Fruit fly (Drosophila melanogaster) whole organism, embryonic: ENCODE data around the gene Secp43.
A peak's percentile ranks its signal among the peaks of the same experiment; 100 is the strongest.

Source experiments
- ATbp ChIP-seq: fragments of 200-800 bp; sonication (Bioruptor generic); optimal IDR thresholded peaks from 2 replicates; lab custom pipeline; 2017; ENCODE audit warnings: missing biosample characterization, mild to moderate bottlenecking, missing genetic modification characterization, missing genetic modification reagents
- B-H1 ChIP-seq: fragments of 200-800 bp; sonication (Bioruptor generic); IDR thresholded peaks from 3 replicates; pipeline ENCODE4 v1.3.6; 2022; ENCODE audit warnings: missing biosample characterization, missing genetic modification characterization
- BEAF-32 ChIP-seq: fragments of 200-800 bp; sonication (Bioruptor generic); optimal IDR thresholded peaks from 3 replicates; lab custom pipeline; 2017; ENCODE audit warnings: missing biosample characterization, missing genetic modification characterization, mild to moderate bottlenecking, moderate library complexity, missing genetic modification reagents
- CG10565 ChIP-seq: fragments of 200-800 bp; sonication (Bioruptor generic); optimal IDR thresholded peaks from 3 replicates; lab custom pipeline; 2016; ENCODE audit warnings: missing biosample characterization, mild to moderate bottlenecking, missing genetic modification characterization
- CG11093 ChIP-seq: fragments of 200-800 bp; sonication (Bioruptor generic); IDR thresholded peaks from 3 replicates; pipeline ENCODE4 v1.3.6; 2022; ENCODE audit warnings: missing biosample characterization, missing genetic modification characterization
- CG11696 ChIP-seq: fragments of 200-800 bp; sonication (Bioruptor generic); IDR thresholded peaks from 2 replicates; pipeline ENCODE4 v1.3.6; 2022; ENCODE audit warnings: missing biosample characterization, missing genetic modification characterization
- CG11723 ChIP-seq: fragments of 200-800 bp; sonication (Bioruptor generic); optimal IDR thresholded peaks from 2 replicates; lab custom pipeline; 2017; ENCODE audit warnings: missing biosample characterization, mild to moderate bottlenecking, missing genetic modification characterization
- CG1233 ChIP-seq: fragments of 200-800 bp; sonication (Bioruptor generic); optimal IDR thresholded peaks from 4 replicates; lab custom pipeline; 2018; ENCODE audit warnings: missing biosample characterization, mild to moderate bottlenecking, missing genetic modification characterization
- CG12744 ChIP-seq: fragments of 200-800 bp; sonication (Bioruptor generic); optimal IDR thresholded peaks from 2 replicates; lab custom pipeline; 2016; ENCODE audit warnings: missing biosample characterization, missing genetic modification characterization
- CG14014 ChIP-seq: fragments of 200-800 bp; sonication (Bioruptor generic); IDR thresholded peaks from 2 replicates; pipeline ENCODE4 v1.3.6; 2022; ENCODE audit warnings: missing biosample characterization, missing genetic modification characterization
- CG1602 ChIP-seq: fragments of 200-800 bp; sonication (Bioruptor generic); optimal IDR thresholded peaks from 3 replicates; lab custom pipeline; 2016; ENCODE audit warnings: missing biosample characterization, missing genetic modification characterization
- CG18262 ChIP-seq: fragments of 200-800 bp; optimal IDR thresholded peaks from 3 replicates; lab custom pipeline; 2019; ENCODE audit warnings: missing biosample characterization, mild to moderate bottlenecking, missing genetic modification characterization, moderate library complexity
- CG2116 ChIP-seq: fragments of 200-800 bp; sonication (Bioruptor generic); optimal IDR thresholded peaks from 3 replicates; lab custom pipeline; 2018; ENCODE audit warnings: missing biosample characterization, mild to moderate bottlenecking, missing genetic modification characterization
- CG2889 ChIP-seq: fragments of 200-800 bp; sonication (Bioruptor generic); IDR thresholded peaks from 3 replicates; pipeline ENCODE4 v1.3.6; 2022; ENCODE audit warnings: missing biosample characterization, missing genetic modification characterization
- CG31441 ChIP-seq: fragments of 200-800 bp; sonication (Bioruptor generic); IDR thresholded peaks from 2 replicates; pipeline ENCODE4 v1.3.6; 2022; ENCODE audit warnings: missing biosample characterization, missing genetic modification characterization
- CG32772 ChIP-seq: fragments of 200-800 bp; sonication (Bioruptor generic); IDR thresholded peaks from 2 replicates; pipeline ENCODE4 v1.3.6; 2022; ENCODE audit warnings: missing biosample characterization, missing genetic modification characterization
- CG4282 ChIP-seq: fragments of 200-800 bp; sonication (Bioruptor generic); optimal IDR thresholded peaks from 2 replicates; lab custom pipeline; 2016; ENCODE audit warnings: missing biosample characterization, missing genetic modification characterization
- CG6689 ChIP-seq: fragments of 200-800 bp; sonication (Bioruptor generic); IDR thresholded peaks from 2 replicates; pipeline ENCODE4 v1.3.6; 2022; ENCODE audit warnings: missing biosample characterization, missing genetic modification characterization
- CG6791 ChIP-seq: fragments of 200-800 bp; sonication (Bioruptor generic); IDR thresholded peaks from 3 replicates; pipeline ENCODE4 v1.3.6; 2022; ENCODE audit warnings: missing biosample characterization, missing genetic modification characterization; ENCODE audit not compliant: partially characterized antibody
- CG7786 ChIP-seq: fragments of 200-800 bp; sonication (Bioruptor generic); optimal IDR thresholded peaks from 2 replicates; lab custom pipeline; 2016; ENCODE audit warnings: missing biosample characterization, missing genetic modification characterization
- CG8924 ChIP-seq: fragments of 200-800 bp; optimal IDR thresholded peaks from 3 replicates; lab custom pipeline; 2019; ENCODE audit warnings: missing biosample characterization, mild to moderate bottlenecking, missing genetic modification characterization, moderate library complexity
- CoRest ChIP-seq: fragments of 200-800 bp; sonication (Bioruptor generic); optimal IDR thresholded peaks from 3 replicates; lab custom pipeline; 2018; ENCODE audit warnings: missing biosample characterization, mild to moderate bottlenecking, missing genetic modification characterization, moderate library complexity
- Fer1 ChIP-seq: fragments of 200-800 bp; sonication (Bioruptor generic); optimal IDR thresholded peaks from 2 replicates; lab custom pipeline; 2017; ENCODE audit warnings: missing biosample characterization, mild to moderate bottlenecking, missing genetic modification characterization
- Gug ChIP-seq: fragments of 200-800 bp; sonication (Bioruptor generic); IDR thresholded peaks from 4 replicates; pipeline ENCODE4 v1.3.6; 2022; ENCODE audit warnings: missing biosample characterization, missing genetic modification characterization
- H15 ChIP-seq: fragments of 200-800 bp; sonication (Bioruptor generic); IDR thresholded peaks from 3 replicates; pipeline ENCODE4 v1.3.6; 2022; ENCODE audit warnings: missing biosample characterization, missing genetic modification characterization
- H2.0 ChIP-seq: fragments of 200-800 bp; sonication (Bioruptor generic); IDR thresholded peaks from 2 replicates; pipeline ENCODE4 v1.3.6; 2022; ENCODE audit warnings: missing biosample characterization, missing genetic modification characterization
- Hey ChIP-seq: fragments of 200-800 bp; sonication (Bioruptor generic); optimal IDR thresholded peaks from 3 replicates; lab custom pipeline; 2018; ENCODE audit warnings: missing biosample characterization, mild to moderate bottlenecking, missing genetic modification characterization
- Mes4 ChIP-seq: fragments of 200-800 bp; sonication (Bioruptor generic); optimal IDR thresholded peaks from 2 replicates; lab custom pipeline; 2016; ENCODE audit warnings: missing biosample characterization, missing genetic modification characterization
- Opbp ChIP-seq: fragments of 200-800 bp; sonication (Bioruptor generic); IDR thresholded peaks from 3 replicates; pipeline ENCODE4 v1.3.6; 2022; ENCODE audit warnings: missing biosample characterization, missing genetic modification characterization; ENCODE audit not compliant: partially characterized antibody
- Taf1 ChIP-seq: fragments of 200-800 bp; sonication (Bioruptor generic); IDR thresholded peaks from 2 replicates; pipeline ENCODE4 v1.3.6; 2022; ENCODE audit warnings: missing biosample characterization, missing genetic modification characterization
- ab ChIP-seq: fragments of 200-800 bp; sonication (Bioruptor generic); optimal IDR thresholded peaks from 2 replicates; lab custom pipeline; 2016; ENCODE audit warnings: missing biosample characterization, missing genetic modification characterization
- ac ChIP-seq: fragments of 200-800 bp; sonication (Bioruptor generic); optimal IDR thresholded peaks from 3 replicates; lab custom pipeline; 2017; ENCODE audit warnings: missing biosample characterization, mild to moderate bottlenecking, missing genetic modification characterization
- al ChIP-seq: fragments of 200-800 bp; sonication (Bioruptor generic); IDR thresholded peaks from 2 replicates; pipeline ENCODE4 v1.3.6; 2022; ENCODE audit warnings: missing biosample characterization, missing genetic modification characterization
- bbx ChIP-seq: fragments of 200-800 bp; sonication (Bioruptor generic); IDR thresholded peaks from 2 replicates; pipeline ENCODE4 v1.3.6; 2022; ENCODE audit warnings: missing biosample characterization, missing genetic modification characterization; ENCODE audit not compliant: partially characterized antibody
- chn ChIP-seq: fragments of 200-800 bp; sonication (Bioruptor generic); optimal IDR thresholded peaks from 2 replicates; lab custom pipeline; 2016; ENCODE audit warnings: missing biosample characterization, missing genetic modification characterization
- croc ChIP-seq: fragments of 200-800 bp; sonication (Bioruptor generic); conservative IDR thresholded peaks from 3 replicates; pipeline ENCODE4 v1.3.6; 2022; ENCODE audit warnings: missing biosample characterization, missing genetic modification characterization
- dysf ChIP-seq: fragments of 200-800 bp; sonication (Bioruptor generic); IDR thresholded peaks from 3 replicates; pipeline ENCODE4 v1.3.6; 2022; ENCODE audit warnings: missing biosample characterization, missing genetic modification characterization
- eyg ChIP-seq: fragments of 200-800 bp; sonication (Bioruptor generic); optimal IDR thresholded peaks from 3 replicates; lab custom pipeline; 2016; ENCODE audit warnings: missing biosample characterization, missing genetic modification characterization
- fu2 ChIP-seq: fragments of 200-800 bp; sonication (Bioruptor generic); optimal IDR thresholded peaks from 2 replicates; lab custom pipeline; 2016; ENCODE audit warnings: missing biosample characterization, missing genetic modification characterization
- gsb-n ChIP-seq: fragments of 200-800 bp; sonication (Bioruptor generic); optimal IDR thresholded peaks from 3 replicates; lab custom pipeline; 2018; ENCODE audit warnings: missing biosample characterization, mild to moderate bottlenecking, missing genetic modification characterization
- hbn ChIP-seq: fragments of 200-800 bp; sonication (Bioruptor generic); IDR thresholded peaks from 2 replicates; pipeline ENCODE4 v1.3.6; 2022; ENCODE audit warnings: missing biosample characterization, missing genetic modification characterization; ENCODE audit not compliant: partially characterized antibody
- lbe ChIP-seq: fragments of 200-800 bp; sonication (Bioruptor generic); optimal IDR thresholded peaks from 2 replicates; lab custom pipeline; 2016; ENCODE audit warnings: missing biosample characterization, mild to moderate bottlenecking, missing genetic modification characterization
- lilli ChIP-seq: fragments of 200-800 bp; sonication (Bioruptor generic); optimal IDR thresholded peaks from 3 replicates; lab custom pipeline; 2016; ENCODE audit warnings: missing biosample characterization, missing genetic modification characterization
- lola ChIP-seq, 3 experiments: fragments of >200 bp in 2 of 3; fragments of 200-800 bp in 1 of 3; sonication (Bioruptor generic) in 1 of 3; optimal IDR thresholded peaks; 2 replicates each; lab custom pipeline; 2017 to 2019; ENCODE audit warnings: missing biosample characterization in 3 of 3, missing genetic modification characterization in 3 of 3, mild to moderate bottlenecking in 1 of 3, moderate library complexity in 1 of 3
- nmo ChIP-seq: fragments of 200-800 bp; sonication (Bioruptor generic); optimal IDR thresholded peaks from 2 replicates; lab custom pipeline; 2018; ENCODE audit warnings: missing biosample characterization, mild to moderate bottlenecking, missing genetic modification characterization, moderate library complexity
- pb ChIP-seq: fragments of 200-800 bp; sonication (Bioruptor generic); optimal IDR thresholded peaks from 3 replicates; lab custom pipeline; 2016; ENCODE audit warnings: missing biosample characterization, missing genetic modification characterization
- salm ChIP-seq: fragments of 200-800 bp; sonication (Bioruptor generic); optimal IDR thresholded peaks from 2 replicates; lab custom pipeline; 2018; ENCODE audit warnings: missing biosample characterization, mild to moderate bottlenecking, missing genetic modification characterization
- seq ChIP-seq: fragments of 200-800 bp; sonication (Bioruptor generic); IDR thresholded peaks from 2 replicates; pipeline ENCODE4 v1.3.6; 2022; ENCODE audit warnings: missing biosample characterization, missing genetic modification characterization
- shn ChIP-seq: fragments of 200-800 bp; sonication (Bioruptor generic); optimal IDR thresholded peaks from 3 replicates; lab custom pipeline; 2016; ENCODE audit warnings: missing biosample characterization, missing genetic modification characterization
- tio ChIP-seq: fragments of 200-800 bp; sonication (Bioruptor generic); optimal IDR thresholded peaks from 2 replicates; lab custom pipeline; 2017; ENCODE audit warnings: missing biosample characterization, missing genetic modification characterization, inconsistent platforms
- toy ChIP-seq: fragments of 200-800 bp; sonication (Bioruptor generic); IDR thresholded peaks from 2 replicates; pipeline ENCODE4 v1.3.6; 2022; ENCODE audit warnings: missing biosample characterization, missing genetic modification characterization

Secp43 gene

dm6 chr2L:4448582-4449016, 5.7 kb downstream of the Secp43 start, which contains the start of gene MFS18 (continued):
- TF ChIP-seq CG8924 (tag; lab: Kevin White, UChicago) (peak; percentile 93), ATbp (peak; percentile 93), toy (GFP tag; lab: Robert Waterston, UW) (peak; percentile 96), CG14014 (peak; percentile 99), al (GFP tag; lab: Robert Waterston, UW) (peak; percentile 99), fu2 (GFP tag; lab: Kevin White, UChicago) (peak; percentile 80), croc (GFP tag; lab: Robert Waterston, UW) (peak; percentile 98), CG2116 (GFP tag; lab: Kevin White, UChicago) (peak; percentile 93), CG31441 (GFP tag; lab: Robert Waterston, UW) (peak; percentile 99), seq (GFP tag; lab: Robert Waterston, UW) (peak; percentile 99), lilli (GFP tag; lab: Kevin White, UChicago) (peak; percentile 99), eyg (peak; percentile 85), Hey (tag; lab: Kevin White, UChicago) (no peak), ac (GFP tag; lab: Kevin White, UChicago) (peak; percentile 78), CG32772 (GFP tag; lab: Robert Waterston, UW) (peak; percentile 99), Fer1 (GFP tag; lab: Kevin White, UChicago) (peak; percentile 98), Gug (GFP tag; lab: Robert Waterston, UW) (peak; percentile 99), Taf1 (GFP tag; lab: Robert Waterston, UW) (peak; percentile 96), chn (peak; percentile 93), CG18262 (peak; percentile 99), lbe (GFP tag; lab: Kevin White, UChicago) (peak; percentile 93), shn (peak; percentile 69), Mes4 (GFP tag; lab: Kevin White, UChicago) (peak; percentile 76), CG2889 (peak; percentile 97), lola (GFP tag; optimal IDR thresholded peaks at IDR 0.05; lab: Kevin White, UChicago) (peak in 1 of 3 experiments; percentile 99), CG6689 (GFP tag; lab: Robert Waterston, UW) (peak; percentile 99), CG11093 (GFP tag; lab: Robert Waterston, UW) (peak; percentile 98), salm (tag; lab: Kevin White, UChicago) (peak; percentile 89), H15 (GFP tag; lab: Robert Waterston, UW) (peak; percentile 99), hbn (peak; percentile 46), CG7786 (GFP tag; lab: Kevin White, UChicago) (peak; percentile 78), CG12744 (GFP tag; lab: Kevin White, UChicago) (peak; percentile 68), CG10565 (GFP tag; lab: Kevin White, UChicago) (peak; percentile 84), BEAF-32 (GFP tag; lab: Kevin White, UChicago) (peak; percentile 49), CG4282 (no peak), H2.0 (GFP tag; lab: Robert Waterston, UW) (peak; percentile 98), gsb-n (tag; lab: Kevin White, UChicago) (peak; percentile 97), pb (peak; percentile 88), CoRest (peak; percentile 96), nmo (GFP tag; lab: Kevin White, UChicago) (peak; percentile 98), CG11723 (GFP tag; lab: Kevin White, UChicago) (peak; percentile 89), ab (GFP tag; lab: Kevin White, UChicago) (peak; percentile 54), bbx (GFP tag; lab: Robert Waterston, UW) (peak; percentile 93), CG1233 (peak; percentile 99), CG6791 (GFP tag; lab: Robert Waterston, UW) (peak; percentile 88), tio (no peak), dysf (GFP tag; lab: Robert Waterston, UW) (peak; percentile 99), B-H1 (peak; percentile 99), Opbp (GFP tag; lab: Robert Waterston, UW) (peak; percentile 83; the same call in 2 of the 3 replicates), CG1602 (GFP tag; lab: Kevin White, UChicago) (peak; percentile 97), CG11696 (peak; percentile 97)
